Fruit fly (Drosophila melanogaster): ENCODE results near the gene Ir100a.

Gene Ir100a

DNA sequence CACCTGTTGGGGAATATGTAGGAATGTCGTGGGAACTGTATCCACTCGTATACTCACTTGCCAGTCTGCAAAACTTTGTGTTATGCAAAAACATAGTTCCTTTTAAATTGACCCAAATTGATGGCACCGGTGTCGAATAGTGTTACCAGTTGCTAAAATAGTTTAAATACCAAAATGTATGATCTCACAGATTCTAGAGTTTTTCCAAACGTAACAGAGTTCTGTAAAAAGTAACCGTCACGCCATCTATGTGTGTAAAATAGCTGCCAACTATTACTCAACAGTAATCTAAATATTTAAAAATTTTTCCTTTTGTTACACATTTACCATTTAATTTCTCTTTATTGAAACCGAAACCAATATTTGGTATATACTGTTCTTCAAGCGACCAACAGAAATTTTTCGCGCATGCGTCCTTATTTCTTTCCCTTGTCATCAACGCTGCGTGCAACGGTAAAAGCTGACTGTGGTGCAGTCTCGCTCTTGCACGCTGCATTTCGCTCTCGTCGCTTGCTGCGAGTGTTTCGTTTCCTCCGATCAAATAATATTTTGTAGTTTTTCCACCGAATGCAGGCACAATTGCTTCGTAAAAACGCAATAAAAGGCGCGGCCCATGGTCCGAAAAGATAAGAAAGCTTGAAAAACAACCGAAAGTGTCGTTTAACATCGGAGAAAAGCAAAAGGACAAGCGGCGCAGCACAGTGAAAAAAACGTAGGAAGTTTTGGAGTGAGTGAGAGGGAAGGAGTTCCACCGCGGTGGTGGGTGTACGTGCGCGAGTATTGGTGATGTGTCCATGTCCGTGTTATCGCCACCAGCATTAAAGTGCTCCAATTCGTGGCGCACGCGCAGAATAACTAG is 11.6 kb downstream of the Ir100a start, which contains the start of the genes FeCH and RhoGAP100F (continued):
- TF ChIP-seq pan (optimal IDR thresholded peaks at IDR 0.05) (no peak), pan (GFP tag; optimal IDR thresholded peaks at IDR 0.05 in 1 of 2, IDR thresholded peaks at IDR 0.05 in 1 of 2) (no peak), Lhr (GFP tag; optimal IDR thresholded peaks at IDR 0.05) (peak; percentile 54), danr (GFP tag; IDR thresholded peaks at IDR 0.05) (no peak), BEAF-32 (GFP tag; optimal IDR thresholded peaks at IDR 0.05) (peak; percentile 24), Nf-YA (GFP tag; IDR thresholded peaks at IDR 0.05) (no peak), CG9932 (GFP tag; IDR thresholded peaks at IDR 0.05) (no peak), Hr51 (GFP tag; optimal IDR thresholded peaks at IDR 0.05) (no peak), CG16815 (GFP tag; optimal IDR thresholded peaks at IDR 0.05) (no peak), Gug (GFP tag; IDR thresholded peaks at IDR 0.05) (no peak), Pdp1 (GFP tag; optimal IDR thresholded peaks at IDR 0.05) (peak in 1 of 2 experiments; percentile 96), tap (tag; optimal IDR thresholded peaks at IDR 0.05) (no peak), CG13296 (GFP tag; optimal IDR thresholded peaks at IDR 0.05) (no peak), lilli (GFP tag; optimal IDR thresholded peaks at IDR 0.05) (no peak), p53 (GFP tag; optimal IDR thresholded peaks at IDR 0.05) (no peak), schlank (tag; optimal IDR thresholded peaks at IDR 0.05) (no peak), CG7928 (GFP tag; optimal IDR thresholded peaks at IDR 0.05) (no peak), dpn (GFP tag; optimal IDR thresholded peaks at IDR 0.05) (no peak), CG3065 (GFP tag; optimal IDR thresholded peaks at IDR 0.05) (no peak), Atf3 (GFP tag; optimal IDR thresholded peaks at IDR 0.05) (no peak), al (GFP tag; IDR thresholded peaks at IDR 0.05) (no peak), CG4617 (GFP tag; optimal IDR thresholded peaks at IDR 0.05; ENCODE audit: borderline replicate concordance) (peak; percentile 6), sens (GFP tag) (peak; percentile 29), Doc2 (GFP tag; IDR thresholded peaks at IDR 0.05) (no peak), CG12155 (GFP tag; optimal IDR thresholded peaks at IDR 0.05) (peak; percentile 44), Dll (GFP tag; IDR thresholded peaks at IDR 0.05; ENCODE audit: partially characterized antibody) (0 out of 4 replicates have a peak, but pooled peaks have one; percentile 32), CG31224 (GFP tag; IDR thresholded peaks at IDR 0.05) (no peak), CG15696 (tag; optimal IDR thresholded peaks at IDR 0.05) (no peak), Six4 (GFP tag; optimal IDR thresholded peaks at IDR 0.05) (no peak), ewg (GFP tag; optimal IDR thresholded peaks at IDR 0.05) (peak; percentile 91), slp2 (GFP tag; optimal IDR thresholded peaks at IDR 0.05) (no peak), CG31365 (tag; optimal IDR thresholded peaks at IDR 0.05) (no peak), nerfin-2 (GFP tag; IDR thresholded peaks at IDR 0.05; ENCODE audit: partially characterized antibody) (no peak), fd3F (GFP tag; optimal IDR thresholded peaks at IDR 0.05) (no peak), nmo (GFP tag; optimal IDR thresholded peaks at IDR 0.05) (no peak), CG14667 (GFP tag; IDR thresholded peaks at IDR 0.05) (no peak), ash1 (GFP tag; optimal IDR thresholded peaks at IDR 0.05) (no peak), CG17829 (tag; optimal IDR thresholded peaks at IDR 0.05) (no peak), fu2 (GFP tag; optimal IDR thresholded peaks at IDR 0.05) (no peak), inv (GFP tag; IDR thresholded peaks at IDR 0.05; ENCODE audit: partially characterized antibody) (no peak), B-H2 (GFP tag; optimal IDR thresholded peaks at IDR 0.05) (no peak), tx (GFP tag; optimal IDR thresholded peaks at IDR 0.05) (no peak), chn (GFP tag; optimal IDR thresholded peaks at IDR 0.05) (no peak), CG43689 (GFP tag; IDR thresholded peaks at IDR 0.05) (no peak), CG7271 (tag; optimal IDR thresholded peaks at IDR 0.05) (no peak), sisA (GFP tag; IDR thresholded peaks at IDR 0.05) (no peak), cwo (GFP tag; optimal IDR thresholded peaks at IDR 0.05) (no peak), CG8944 (GFP tag; optimal IDR thresholded peaks at IDR 0.05) (no peak), da (GFP tag; optimal IDR thresholded peaks at IDR 0.05) (no peak)

Data from whole organism, embryonic.